Fruit fly (Drosophila melanogaster) whole organism, larva: ENCODE data around the gene Acp24A4.

Experiments
- noc ChIP-seq: fragments of 200-800 bp; sonication (Bioruptor generic); optimal IDR thresholded peaks from 3 replicates; lab custom pipeline; 2019; ENCODE audit warnings: missing biosample characterization, mild to moderate bottlenecking, missing genetic modification characterization, moderate library complexity

Acp24A4 gene

DNA sequence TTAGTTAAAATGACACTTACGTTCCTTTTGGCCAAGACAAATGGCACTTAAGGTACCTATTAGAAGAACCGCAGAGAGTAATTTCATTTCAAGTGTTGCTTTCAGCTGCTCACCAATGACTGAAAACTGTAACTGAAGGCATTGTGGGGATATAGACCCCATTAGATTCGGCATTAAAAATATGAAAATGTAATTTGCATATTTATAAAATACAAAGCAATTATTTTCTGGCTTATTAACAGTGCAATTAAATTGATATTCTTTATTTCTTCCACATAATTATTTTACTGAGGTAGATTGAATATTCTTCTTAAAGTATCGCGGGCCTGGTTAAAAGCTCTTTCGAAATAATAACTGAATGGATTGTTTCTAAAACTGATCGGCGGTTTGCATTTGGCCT lies 24.7 kb downstream of the Acp24A4 start, which contains the start of gene Sfp24Bd:
TSS of gene Sfp24Bd (minus strand) at position 101 of the 400 bp plus-strand sequence.
- no peak for TF ChIP-seq noc (tag; lab: Kevin White, UChicago)

DNA sequence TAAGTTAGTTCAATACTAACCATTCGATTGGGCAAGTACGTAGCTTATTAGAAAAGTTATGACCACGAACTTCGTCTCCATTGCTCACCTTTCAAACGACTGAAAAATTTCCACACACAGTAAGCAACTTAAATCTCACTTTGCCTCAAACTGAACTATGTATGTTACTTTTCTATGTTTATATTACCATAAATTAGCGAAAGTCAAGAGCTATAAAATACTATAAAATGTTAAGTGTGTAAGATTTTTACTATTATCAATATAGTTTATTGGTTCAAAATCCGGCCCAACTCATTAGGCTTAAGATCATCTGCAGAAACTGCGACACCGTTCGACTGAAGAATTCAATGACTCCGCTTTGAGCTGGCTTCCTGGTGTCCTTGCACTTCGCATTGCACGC lies 25.3 kb downstream of the Acp24A4 start, which contains the start of gene Sfp24Ba:
TSS of gene Sfp24Ba (minus strand) at position 101 of the 400 bp plus-strand sequence.
- no peak for TF ChIP-seq noc (tag; lab: Kevin White, UChicago)

DNA sequence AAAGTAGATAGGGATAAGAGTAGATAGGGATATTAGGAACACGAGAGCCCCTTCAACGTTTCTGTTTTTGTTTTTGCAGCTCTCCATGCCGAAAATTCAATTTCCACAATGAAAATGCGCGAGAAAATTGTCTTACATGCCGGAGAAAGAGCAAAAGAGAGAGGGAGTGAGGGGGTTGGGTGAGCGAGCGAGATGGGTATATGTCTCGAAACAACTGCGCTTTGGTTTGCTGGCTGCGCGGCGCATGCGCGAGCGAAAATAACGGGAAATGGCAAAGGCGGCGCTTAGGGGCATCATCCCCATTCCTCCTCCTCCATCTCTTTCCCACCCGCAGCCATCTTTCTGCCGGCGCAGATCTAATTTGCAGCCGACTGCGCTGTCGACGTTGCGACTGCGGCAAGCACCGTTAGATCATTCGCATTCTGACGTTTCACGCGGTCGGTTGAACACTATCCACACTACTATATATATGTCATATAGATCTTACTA lies 31.4 kb downstream of the Acp24A4 start, which contains the start of gene Drgx:
TSS of gene Drgx (plus strand) at position 439 of the 489 bp plus-strand sequence.
- TF ChIP-seq noc (tag; lab: Kevin White, UChicago) = no peak

DNA sequence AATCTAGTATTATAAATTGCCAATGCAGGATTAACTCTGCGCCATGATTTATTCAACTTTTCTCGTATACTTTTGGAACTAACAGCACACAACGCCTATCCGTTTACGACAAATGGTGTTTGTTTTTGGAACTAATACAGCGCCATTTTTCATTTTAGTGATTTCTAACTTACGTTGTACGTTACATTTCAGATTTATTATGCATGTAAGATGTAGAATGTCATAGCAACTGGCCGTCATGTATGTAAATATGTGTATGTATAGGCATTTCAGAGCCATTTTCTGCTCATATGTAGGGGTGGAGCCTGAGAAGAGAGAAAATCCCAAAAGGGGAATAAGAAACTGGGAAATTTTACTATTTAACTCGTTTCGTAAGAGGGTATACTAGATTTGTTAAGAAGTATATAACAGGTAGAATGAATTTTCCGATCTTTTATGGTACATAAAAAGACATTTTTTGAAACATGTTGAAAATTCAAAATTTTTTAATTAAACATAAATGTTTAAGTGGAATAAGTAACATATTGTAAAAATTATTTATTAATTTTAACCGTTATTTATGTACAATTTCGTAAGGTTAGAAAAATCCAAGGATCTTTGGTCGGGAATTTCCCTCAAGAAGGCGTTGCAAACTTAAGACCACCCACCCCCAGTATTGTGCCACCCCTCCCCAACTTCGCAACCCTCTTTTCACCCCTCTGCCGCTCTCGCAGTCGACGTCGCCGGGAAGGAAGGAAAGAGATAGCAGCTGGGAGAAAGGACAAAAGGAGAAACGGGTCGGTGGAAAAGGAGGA lies 36.2 kb downstream of the Acp24A4 start:
- no peak for TF ChIP-seq noc (tag; lab: Kevin White, UChicago)

DNA sequence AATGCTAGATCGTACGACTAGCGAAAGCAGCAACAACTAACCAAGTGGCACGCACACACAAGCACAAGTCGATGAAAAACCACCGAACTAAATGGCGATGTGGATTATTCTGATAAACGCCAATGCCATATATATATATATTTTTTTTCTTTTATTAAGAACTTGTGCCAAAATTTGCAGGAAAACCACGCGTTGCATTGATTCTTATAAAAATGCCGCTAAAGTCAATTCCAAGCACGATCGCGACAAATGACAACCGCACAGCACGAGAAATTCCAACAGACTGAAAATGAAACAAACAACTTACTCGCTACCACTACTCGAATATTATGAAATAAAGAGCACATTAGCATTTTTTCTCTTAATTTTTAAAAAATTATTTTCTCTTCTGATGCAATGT lies 37.0 kb downstream of the Acp24A4 start, which contains the start of gene for:
TSS of gene for (minus strand) at position 287 of the 400 bp plus-strand sequence.
- TF ChIP-seq noc (tag; lab: Kevin White, UChicago) = no peak

DNA sequence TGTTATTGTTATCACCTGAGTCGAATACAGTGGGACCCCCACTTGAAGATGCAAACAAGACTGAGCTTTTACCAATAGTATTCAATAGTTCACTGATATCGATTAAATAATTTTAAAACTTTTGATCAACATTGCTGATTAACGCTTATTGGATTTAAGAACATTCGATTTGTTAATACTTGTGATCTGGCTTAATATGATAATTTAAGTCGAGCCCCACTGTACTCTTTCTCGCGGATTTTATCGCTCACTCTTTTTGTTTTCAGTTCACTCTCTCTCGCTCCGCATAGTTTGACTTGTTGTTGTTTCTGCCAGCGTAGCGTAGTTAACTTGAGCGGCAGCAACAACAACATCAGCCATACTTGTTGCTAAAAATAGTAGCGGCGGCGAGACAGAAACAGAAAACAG lies 38.0 kb downstream of the Acp24A4 start:
- peak; percentile 100 for TF ChIP-seq noc (tag; lab: Kevin White, UChicago)

DNA sequence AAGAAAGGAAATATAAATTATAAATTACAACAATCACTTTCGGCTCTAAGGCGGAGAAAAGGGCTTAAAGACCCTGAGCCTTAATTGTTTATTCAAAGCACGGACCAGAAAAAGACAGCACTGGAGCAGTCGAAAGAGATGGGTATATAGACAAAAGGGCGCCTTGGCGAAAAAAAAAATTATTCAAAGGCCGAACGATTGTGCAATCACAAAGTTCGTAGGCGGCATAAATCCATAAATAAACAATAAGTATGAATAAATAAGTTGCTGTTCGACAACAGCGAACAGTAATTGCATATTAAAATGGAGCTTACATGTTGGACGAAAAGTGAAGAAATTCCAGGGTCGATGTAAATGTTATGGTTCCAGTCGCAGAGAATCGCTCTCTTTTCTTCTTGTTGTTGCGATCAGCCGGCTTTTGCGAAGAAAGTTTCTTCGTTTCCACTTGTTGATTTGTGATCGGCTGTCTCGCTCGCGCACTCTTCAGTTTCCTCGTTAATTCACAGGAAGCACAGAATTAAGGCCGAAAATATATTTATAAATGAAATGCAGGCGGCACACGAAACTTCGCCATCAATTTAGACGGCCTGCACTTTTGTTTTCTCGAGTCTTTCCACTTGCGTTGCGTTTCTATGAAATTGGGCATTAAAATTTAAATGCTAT lies 38.6 kb downstream of the Acp24A4 start:
- TF ChIP-seq noc (tag; lab: Kevin White, UChicago) = no peak

DNA sequence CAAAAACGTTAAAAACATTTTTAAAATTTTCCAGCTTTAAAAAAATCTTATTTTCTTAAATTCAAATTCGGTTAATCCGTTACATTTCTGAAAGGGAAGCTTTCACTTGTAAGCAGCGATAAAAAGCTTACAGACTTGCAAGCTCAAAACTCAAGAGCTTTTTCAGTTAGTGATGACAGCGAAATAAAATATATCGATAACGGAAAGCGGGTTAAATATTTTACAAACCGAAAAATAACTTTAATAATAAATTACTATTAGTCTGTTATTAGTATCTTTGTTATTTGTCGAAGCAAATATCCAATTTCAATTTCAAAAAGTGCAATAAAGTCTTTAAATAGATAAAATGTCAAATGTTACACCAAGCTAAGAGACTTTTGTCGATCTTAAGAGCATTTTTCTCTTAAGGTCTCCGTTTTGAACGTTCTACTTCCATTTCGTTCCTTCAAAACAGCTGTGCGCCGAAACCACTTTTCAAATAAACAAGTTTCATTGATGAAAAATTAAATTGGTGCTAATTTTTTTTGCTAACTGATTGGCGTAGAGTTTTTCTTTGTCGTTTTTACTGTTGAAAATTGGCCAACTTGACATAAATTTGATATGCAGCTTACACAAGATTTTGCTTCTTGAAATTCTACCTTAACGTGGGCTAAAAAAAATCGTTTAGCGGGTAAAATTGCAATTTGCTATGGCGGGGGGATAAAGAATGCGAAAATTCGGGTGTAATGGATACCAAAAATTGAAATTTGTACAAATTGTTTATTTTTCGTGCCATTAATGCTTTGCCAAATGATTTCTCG lies 45.3 kb downstream of the Acp24A4 start:
- no peak for TF ChIP-seq noc (tag; lab: Kevin White, UChicago)

DNA sequence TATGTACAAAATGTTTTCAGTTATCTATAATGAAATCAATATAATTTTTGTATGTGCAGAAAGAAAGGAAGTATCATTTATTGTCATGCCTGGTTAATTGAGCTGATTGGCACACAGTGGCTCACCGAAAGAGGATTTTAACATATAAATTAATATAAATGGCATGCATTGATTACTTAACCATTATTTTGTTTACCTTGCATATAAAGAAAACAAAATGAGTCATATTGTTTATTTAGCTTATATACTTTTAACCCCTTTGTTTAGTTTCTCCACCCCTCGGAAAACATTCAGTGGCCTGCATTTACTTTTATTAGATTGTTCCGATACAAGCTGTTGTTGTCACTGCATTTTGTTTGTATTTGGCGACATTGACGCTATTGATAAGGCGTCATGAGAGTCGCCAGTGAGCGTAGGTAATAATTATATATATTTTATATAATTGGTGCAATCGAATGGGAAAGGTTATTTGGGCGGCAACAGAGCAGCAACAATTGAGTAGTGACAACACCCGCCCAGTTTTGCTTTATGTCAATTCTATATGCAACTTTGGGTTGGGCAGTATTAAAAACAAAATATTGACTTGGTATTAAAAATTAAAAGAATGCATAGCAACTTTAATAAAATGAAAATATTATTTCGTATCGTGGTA lies 46.1 kb downstream of the Acp24A4 start:
- TF ChIP-seq noc (tag; lab: Kevin White, UChicago) = no peak

DNA sequence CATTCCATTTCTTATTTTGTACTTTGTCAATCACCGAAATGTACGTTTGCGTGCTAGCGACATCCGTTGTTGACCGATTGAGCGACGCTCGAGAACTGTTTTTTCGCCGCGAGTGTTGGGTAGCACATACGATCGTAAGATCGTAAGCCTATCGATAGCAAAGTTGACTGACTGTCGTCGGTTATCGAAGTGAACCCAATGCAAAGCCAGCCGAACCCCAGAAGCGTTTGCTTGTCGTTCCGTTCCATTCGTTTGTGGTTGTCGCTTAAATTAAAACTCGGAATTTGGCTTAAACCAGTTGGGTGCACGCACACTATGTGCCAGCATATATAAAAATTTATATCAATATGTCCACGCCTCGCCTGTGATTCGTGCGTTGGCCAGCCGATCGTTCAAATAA lies 47.7 kb downstream of the Acp24A4 start:
- no peak for TF ChIP-seq noc (tag; lab: Kevin White, UChicago)

DNA sequence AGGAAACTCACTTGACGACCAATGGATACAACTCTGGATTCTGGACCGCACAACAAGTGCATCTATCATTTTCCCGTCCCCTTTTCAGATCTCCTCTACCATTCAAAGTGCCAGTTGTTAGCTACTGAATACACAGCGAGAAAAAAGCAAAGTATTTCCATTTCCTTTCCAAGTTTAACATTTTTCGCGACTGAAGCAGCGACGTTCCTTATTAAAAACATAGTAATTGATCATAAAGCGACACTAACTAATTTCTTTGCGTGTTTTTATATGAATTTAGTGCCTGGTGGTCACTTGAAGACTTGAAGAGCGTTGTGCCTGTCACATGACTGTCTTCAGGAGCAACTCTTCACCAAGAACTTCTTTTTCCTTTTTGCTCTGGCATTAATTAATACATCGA lies 48.4 kb downstream of the Acp24A4 start:
- no peak for TF ChIP-seq noc (tag; lab: Kevin White, UChicago)
